Worm (Caenorhabditis elegans): ENCODE measurements around the gene ZK470.1.

Gene ZK470.1

ce11 chrX:4208495-4208894 is 45.0 kb downstream of the ZK470.1 start (continued):
- TF ChIP-seq lin-15B (tag; optimal IDR thresholded peaks at IDR 0.05) = no peak
- no peak for TF ChIP-seq daf-16 (GFP tag; optimal IDR thresholded peaks at IDR 0.05)
- peak; percentile 61 for TF ChIP-seq daf-16 (tag; optimal IDR thresholded peaks at IDR 0.05)
- TF ChIP-seq F44E2.7 (GFP tag; IDR thresholded peaks at IDR 0.05) = no peak
- TF ChIP-seq unc-39 (tag; optimal IDR thresholded peaks at IDR 0.05) = no peak
- TF ChIP-seq sdz-12 (GFP tag; optimal IDR thresholded peaks at IDR 0.05) = no peak
- TF ChIP-seq ama-1 (optimal IDR thresholded peaks at IDR 0.05) = no peak
- peak; percentile 76 for TF ChIP-seq hmg-1.1 (GFP tag; IDR thresholded peaks at IDR 0.05)
- TF ChIP-seq unc-130 (GFP tag; optimal IDR thresholded peaks at IDR 0.05) = no peak
- peak; percentile 53 for TF ChIP-seq ztf-7 (tag; optimal IDR thresholded peaks at IDR 0.05)
- peak; percentile 83 for TF ChIP-seq saeg-2 (GFP tag; IDR thresholded peaks at IDR 0.05)
- no peak for TF ChIP-seq tag-97 (GFP tag; IDR thresholded peaks at IDR 0.05)
- no peak for TF ChIP-seq D1046.2 (GFP tag; IDR thresholded peaks at IDR 0.05)
- TF ChIP-seq ZK546.5 (tag; optimal IDR thresholded peaks at IDR 0.05) = no peak
- TF ChIP-seq ctbp-1 (GFP tag; IDR thresholded peaks at IDR 0.05) = no peak
- 0 out of 4 replicates have a peak, but pooled peaks of 1 of the 2 experiments have one; percentile 48 for TF ChIP-seq madf-5 (GFP tag; IDR thresholded peaks at IDR 0.05)
- TF ChIP-seq nhr-28 (tag; optimal IDR thresholded peaks at IDR 0.05) = peak; percentile 69
- no peak for TF ChIP-seq Y105C5A.15 (GFP tag; IDR thresholded peaks at IDR 0.05)
- peak; percentile 36 for TF ChIP-seq nhr-237 (tag; optimal IDR thresholded peaks at IDR 0.05)
- no peak for TF ChIP-seq dmd-8 (GFP tag; IDR thresholded peaks at IDR 0.05)
- TF ChIP-seq lin-29 (GFP tag; IDR thresholded peaks at IDR 0.05) = 0 out of 2 replicates have a peak, but pooled peaks have one; percentile 13
- TF ChIP-seq arid-1 (GFP tag; conservative IDR thresholded peaks at IDR 0.05) = 0 out of 2 replicates have a peak, but pooled peaks have one; percentile 20
- no peak for TF ChIP-seq mep-1 (tag; optimal IDR thresholded peaks at IDR 0.05)
- no peak for TF ChIP-seq dmd-9 (GFP tag; IDR thresholded peaks at IDR 0.05)
- TF ChIP-seq Y48G9A.11 (GFP tag; IDR thresholded peaks at IDR 0.05) = no peak
- no peak for TF ChIP-seq snpc-4 (tag; optimal IDR thresholded peaks at IDR 0.05)
- no peak for TF ChIP-seq snpc-1.2 (GFP tag; IDR thresholded peaks at IDR 0.05)
- no peak for TF ChIP-seq F26F4.8 (GFP tag; conservative IDR thresholded peaks at IDR 0.05)
- TF ChIP-seq egl-43 (GFP tag; IDR thresholded peaks at IDR 0.05) = peak; percentile 41; the same call in 1 of the 2 replicates
- no peak for TF ChIP-seq ceh-44 (GFP tag; IDR thresholded peaks at IDR 0.05)
- TF ChIP-seq nhr-6 (tag; optimal IDR thresholded peaks at IDR 0.05) = no peak
- peak; percentile 77 for TF ChIP-seq nhr-11 (tag; optimal IDR thresholded peaks at IDR 0.05)
- TF ChIP-seq hlh-30 (tag; optimal IDR thresholded peaks at IDR 0.05; ENCODE audit: insufficient read depth) = peak; percentile 43
- TF ChIP-seq cey-2 (tag; optimal IDR thresholded peaks at IDR 0.05; ENCODE audit: borderline replicate concordance, insufficient read depth) = no peak
- TF ChIP-seq ceh-82 (tag; optimal IDR thresholded peaks at IDR 0.05) = no peak

- peak; percentile 68; the same call in 1 of the 2 replicates for TF ChIP-seq zip-11 (GFP tag; IDR thresholded peaks at IDR 0.05)
- TF ChIP-seq ceh-20 (GFP tag; IDR thresholded peaks at IDR 0.05) = peak; percentile 98
- peak; percentile 100 for TF ChIP-seq aha-1 (tag)
- peak; percentile 80 to 100 for TF ChIP-seq unc-62 (GFP tag; optimal IDR thresholded peaks at IDR 0.05 in 1 of 2)
- TF ChIP-seq unc-62 (tag; optimal IDR thresholded peaks at IDR 0.05) = peak; percentile 41
- TF ChIP-seq dmd-8 (GFP tag; IDR thresholded peaks at IDR 0.05) = peak; percentile 88
- TF ChIP-seq duxl-1 (tag; optimal IDR thresholded peaks at IDR 0.05; ENCODE audit: poor library complexity) = peak; percentile 99
- peak; percentile 99 for TF ChIP-seq jun-1 (tag; optimal IDR thresholded peaks at IDR 0.05)
- TF ChIP-seq skn-1 (tag; optimal IDR thresholded peaks at IDR 0.05) = peak; percentile 86
- peak; percentile 60 for TF ChIP-seq F49E8.2 (tag; optimal IDR thresholded peaks at IDR 0.05; ENCODE audit: borderline replicate concordance)
- TF ChIP-seq zfp-2 (tag; optimal IDR thresholded peaks at IDR 0.05) = peak; percentile 89
- TF ChIP-seq hif-1 (tag; optimal IDR thresholded peaks at IDR 0.05) = peak; percentile 67 to 91
- TF ChIP-seq unc-130 (GFP tag; optimal IDR thresholded peaks at IDR 0.05) = no peak
- peak; percentile 89 for TF ChIP-seq dmd-9 (GFP tag; IDR thresholded peaks at IDR 0.05)
- peak; percentile 97 for TF ChIP-seq lsy-2 (tag; optimal IDR thresholded peaks at IDR 0.05)
- peak; percentile 93 to 97 for TF ChIP-seq mdl-1 (tag; optimal IDR thresholded peaks at IDR 0.05)
- TF ChIP-seq dpl-1 (GFP tag; optimal IDR thresholded peaks at IDR 0.05) = peak; percentile 77
- peak; percentile 97 for TF ChIP-seq F10B5.3 (tag; optimal IDR thresholded peaks at IDR 0.05)
- peak; percentile 4 for TF ChIP-seq R02D3.7 (tag; optimal IDR thresholded peaks at IDR 0.05)
- TF ChIP-seq T20F7.1 (GFP tag; optimal IDR thresholded peaks at IDR 0.05) = peak; percentile 90
- TF ChIP-seq F44E2.7 (GFP tag; IDR thresholded peaks at IDR 0.05) = peak; percentile 93
- TF ChIP-seq set-16 (GFP tag; IDR thresholded peaks at IDR 0.05) = peak; percentile 61
- peak; percentile 98 for TF ChIP-seq arid-1 (GFP tag; conservative IDR thresholded peaks at IDR 0.05)
These were observed 45.6 kb downstream of the ZK470.1 start for ce11 chrX:4209131-4209530.
